Fruit fly (Drosophila melanogaster): Measurements from ENCODE around the gene CG13996.

CG13996 gene

DNA sequence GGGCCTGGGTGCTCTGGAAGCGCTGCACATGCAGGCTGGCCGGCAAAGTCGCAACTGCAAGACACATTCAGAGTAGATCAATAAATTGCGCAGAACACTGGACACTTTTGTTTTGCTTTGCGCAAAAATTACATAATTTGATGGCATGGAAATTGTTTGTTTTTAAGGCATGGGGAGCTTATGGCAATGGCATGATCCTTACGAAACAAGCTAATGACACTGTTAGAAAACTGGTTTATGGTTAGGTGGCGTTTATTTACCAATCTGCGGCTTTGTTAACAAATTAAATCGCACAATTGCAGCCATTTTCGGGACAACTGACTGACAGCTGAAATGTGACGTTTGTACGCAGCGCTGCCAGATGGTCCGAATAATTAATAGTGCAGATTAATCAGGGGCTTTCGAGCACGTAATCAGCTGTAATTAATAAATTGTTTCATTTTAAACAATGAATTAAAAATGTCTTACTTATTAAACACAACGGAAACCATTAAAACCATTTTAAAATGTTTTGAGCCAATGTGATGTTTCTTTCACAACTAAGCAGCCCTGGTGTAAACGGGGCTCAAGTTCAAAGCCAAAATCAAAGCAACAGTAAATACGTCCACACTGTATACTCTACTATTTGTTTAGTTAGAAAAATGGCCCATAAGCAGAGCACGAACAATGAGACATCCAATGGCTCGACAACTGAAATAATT is 41.9 kb downstream of the CG13996 start, which contains the start of the genes ND-51 and CG13994 (continued):
- TF ChIP-seq CG3919 (GFP tag; optimal IDR thresholded peaks at IDR 0.05) (peak; percentile 79), Hr39 (GFP tag; optimal IDR thresholded peaks at IDR 0.05) (peak; percentile 85), CG11902 (GFP tag; optimal IDR thresholded peaks at IDR 0.05) (peak; percentile 61), Hr4 (GFP tag; optimal IDR thresholded peaks at IDR 0.05) (peak; percentile 86), pdm3 (GFP tag; optimal IDR thresholded peaks at IDR 0.05) (peak; percentile 80), CG3032 (tag; optimal IDR thresholded peaks at IDR 0.05) (peak; percentile 75), esn (GFP tag; optimal IDR thresholded peaks at IDR 0.05) (peak; percentile 73), Eip93F (GFP tag; optimal IDR thresholded peaks at IDR 0.05) (no peak), topi (GFP tag; optimal IDR thresholded peaks at IDR 0.05) (peak; percentile 73), Ets21C (GFP tag; optimal IDR thresholded peaks at IDR 0.05) (peak; percentile 54), CG6163 (GFP tag; IDR thresholded peaks at IDR 0.05) (peak; percentile 78), Sox14 (GFP tag; optimal IDR thresholded peaks at IDR 0.05) (peak; percentile 88), Met (GFP tag; optimal IDR thresholded peaks at IDR 0.05) (no peak), acj6 (GFP tag; optimal IDR thresholded peaks at IDR 0.05) (peak; percentile 78), Gug (GFP tag; IDR thresholded peaks at IDR 0.05) (peak; percentile 65; the same call in 1 of the 2 replicates), Sox102F (GFP tag; optimal IDR thresholded peaks at IDR 0.05) (no peak), CG11762 (GFP tag; optimal IDR thresholded peaks at IDR 0.05; ENCODE audit: insufficient read depth) (peak; percentile 35), Blimp-1 (GFP tag; optimal IDR thresholded peaks at IDR 0.05) (no peak), spab (GFP tag; optimal IDR thresholded peaks at IDR 0.05) (peak; percentile 31), fkh (GFP tag; optimal IDR thresholded peaks at IDR 0.05) (peak; percentile 98), CG1621 (tag; optimal IDR thresholded peaks at IDR 0.05) (peak; percentile 62)

DNA sequence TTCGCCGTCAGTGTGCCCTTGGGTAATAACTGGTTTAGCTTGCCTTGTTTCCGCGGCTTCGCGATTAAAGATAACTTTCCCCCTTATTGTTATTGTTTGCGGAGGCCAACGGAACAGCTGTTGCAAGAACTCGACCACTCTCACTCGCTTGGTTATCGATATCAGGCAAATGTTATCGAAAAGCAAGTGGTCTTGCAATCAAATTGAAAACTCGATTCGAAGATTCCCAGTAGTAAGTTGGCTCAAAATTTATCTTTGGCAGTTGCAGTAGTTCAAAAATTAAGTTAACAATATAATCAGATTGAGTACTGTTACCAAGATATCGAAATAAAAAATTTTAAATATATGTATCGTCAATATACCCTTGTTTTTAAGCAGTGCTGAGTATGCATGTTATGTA is 45.2 kb downstream of the CG13996 start, which contains the start of the genes Fbw5 and CG9147:
Gene Fbw5 (minus strand): TSS at position 131 of the 400 bp plus-strand sequence.
Gene CG9147 (plus strand): TSS at position 175 of the 400 bp plus-strand sequence.
- TF ChIP-seq CG10669 (GFP tag; optimal IDR thresholded peaks at IDR 0.05) (peak; percentile 100), salr (GFP tag; optimal IDR thresholded peaks at IDR 0.05) (peak; percentile 100), CG6808 (GFP tag; optimal IDR thresholded peaks at IDR 0.05) (peak; percentile 97), acj6 (GFP tag; optimal IDR thresholded peaks at IDR 0.05) (peak; percentile 100), Met (GFP tag; optimal IDR thresholded peaks at IDR 0.05) (peak; percentile 100), esn (GFP tag; optimal IDR thresholded peaks at IDR 0.05) (peak; percentile 100), Ets96B (tag; optimal IDR thresholded peaks at IDR 0.05) (peak; percentile 100), dsx (GFP tag; optimal IDR thresholded peaks at IDR 0.05; ENCODE audit: poor library complexity, severe bottlenecking) (peak; percentile 99), CG7368 (GFP tag; optimal IDR thresholded peaks at IDR 0.05) (peak; percentile 99), CG3032 (tag; optimal IDR thresholded peaks at IDR 0.05) (peak; percentile 99), lz (GFP tag; optimal IDR thresholded peaks at IDR 0.05) (peak; percentile 100), Ets21C (GFP tag; optimal IDR thresholded peaks at IDR 0.05) (peak; percentile 99), CG15336 (GFP tag; IDR thresholded peaks at IDR 0.05) (peak; percentile 100), spab (GFP tag; optimal IDR thresholded peaks at IDR 0.05) (peak; percentile 99), CG8319 (GFP tag; optimal IDR thresholded peaks at IDR 0.05) (peak; percentile 99), topi (GFP tag; optimal IDR thresholded peaks at IDR 0.05) (peak; percentile 100), CG3919 (GFP tag; optimal IDR thresholded peaks at IDR 0.05) (peak; percentile 100), CG1621 (tag; optimal IDR thresholded peaks at IDR 0.05) (peak; percentile 99), Hr39 (GFP tag; optimal IDR thresholded peaks at IDR 0.05) (peak; percentile 100), dac (GFP tag; optimal IDR thresholded peaks at IDR 0.05) (peak; percentile 99), CG11294 (GFP tag; IDR thresholded peaks at IDR 0.05) (peak; percentile 99), CG4318 (GFP tag; optimal IDR thresholded peaks at IDR 0.05) (peak; percentile 99), Gug (GFP tag; IDR thresholded peaks at IDR 0.05) (peak; percentile 99), CG6854 (GFP tag; optimal IDR thresholded peaks at IDR 0.05) (peak; percentile 99), CG32006 (GFP tag; optimal IDR thresholded peaks at IDR 0.05) (peak; percentile 100), OdsH (GFP tag; optimal IDR thresholded peaks at IDR 0.05) (peak; percentile 100), ss (GFP tag; optimal IDR thresholded peaks at IDR 0.05) (peak; percentile 99 to 100), Sox15 (GFP tag; optimal IDR thresholded peaks at IDR 0.05) (peak; percentile 99), Eip93F (GFP tag; optimal IDR thresholded peaks at IDR 0.05) (peak; percentile 99), fd85E (GFP tag; optimal IDR thresholded peaks at IDR 0.05) (peak; percentile 97), CG8119 (GFP tag; IDR thresholded peaks at IDR 0.05) (peak; percentile 100), Blimp-1 (GFP tag; optimal IDR thresholded peaks at IDR 0.05) (peak; percentile 99), Hr4 (GFP tag; optimal IDR thresholded peaks at IDR 0.05) (peak; percentile 100), Sox14 (GFP tag; optimal IDR thresholded peaks at IDR 0.05) (peak; percentile 100), svp (GFP tag) (peak; percentile 100), Eip75B (GFP tag; optimal IDR thresholded peaks at IDR 0.05) (peak; percentile 100), net (GFP tag; optimal IDR thresholded peaks at IDR 0.05) (peak; percentile 100), CG10631 (GFP tag; optimal IDR thresholded peaks at IDR 0.05) (peak; percentile 100), Sox102F (GFP tag; optimal IDR thresholded peaks at IDR 0.05) (peak; percentile 100), Smox (GFP tag; optimal IDR thresholded peaks at IDR 0.05) (peak; percentile 100)
